Worm (Caenorhabditis elegans): Measurements from ENCODE around the gene mig-21.

mig-21 gene

ce11 chrIII:5838159-5839046, 39.8 kb downstream of the mig-21 start:
- TF ChIP-seq elt-1 (tag; optimal IDR thresholded peaks at IDR 0.05) (peak; percentile 96), zag-1 (tag; optimal IDR thresholded peaks at IDR 0.05) (no peak), mdl-1 (tag; optimal IDR thresholded peaks at IDR 0.05) (peak; percentile 60 to 72), ZK546.5 (tag; optimal IDR thresholded peaks at IDR 0.05) (no peak), nhr-129 (tag; optimal IDR thresholded peaks at IDR 0.05) (peak; percentile 62), nhr-237 (tag; optimal IDR thresholded peaks at IDR 0.05) (no peak), crh-2 (tag; optimal IDR thresholded peaks at IDR 0.05) (peak; percentile 92), nhr-77 (tag; optimal IDR thresholded peaks at IDR 0.05) (no peak), ceh-16 (tag; optimal IDR thresholded peaks at IDR 0.05) (peak; percentile 9), ztf-4 (tag; optimal IDR thresholded peaks at IDR 0.05) (peak; percentile 24), peb-1 (tag; optimal IDR thresholded peaks at IDR 0.05) (no peak), sma-9 (GFP tag; optimal IDR thresholded peaks at IDR 0.05) (peak; percentile 89), sma-9 (tag; optimal IDR thresholded peaks at IDR 0.05) (no peak), blmp-1 (tag; optimal IDR thresholded peaks at IDR 0.05; ENCODE audit: insufficient read depth) (peak; percentile 36), lin-39 (tag; optimal IDR thresholded peaks at IDR 0.05) (no peak), egl-27 (tag; optimal IDR thresholded peaks at IDR 0.05) (peak; percentile 72), nhr-21 (tag; optimal IDR thresholded peaks at IDR 0.05) (peak; percentile 73), lsy-2 (tag; optimal IDR thresholded peaks at IDR 0.05) (peak in 1 of 2 experiments; percentile 58), mab-5 (tag; optimal IDR thresholded peaks at IDR 0.05) (no peak), unc-62 (GFP tag; optimal IDR thresholded peaks at IDR 0.05) (no peak), ama-1 (optimal IDR thresholded peaks at IDR 0.05) (peak; percentile 73), gmeb-1 (tag; optimal IDR thresholded peaks at IDR 0.05) (peak; percentile 53), ceh-82 (tag; optimal IDR thresholded peaks at IDR 0.05) (no peak), fos-1 (tag; optimal IDR thresholded peaks at IDR 0.05) (peak; percentile 95), snpc-4 (tag; optimal IDR thresholded peaks at IDR 0.05) (no peak), nhr-12 (tag; optimal IDR thresholded peaks at IDR 0.05) (no peak), C34F6.9 (tag; optimal IDR thresholded peaks at IDR 0.05) (no peak), nhr-25 (tag; optimal IDR thresholded peaks at IDR 0.05) (peak; percentile 54), F13H6.1 (tag; optimal IDR thresholded peaks at IDR 0.05) (peak; percentile 69), sma-3 (GFP tag; optimal IDR thresholded peaks at IDR 0.05) (peak; percentile 71)

- TF ChIP-seq crh-2 (tag; optimal IDR thresholded peaks at IDR 0.05): no peak
- TF ChIP-seq sma-3 (GFP tag; optimal IDR thresholded peaks at IDR 0.05): no peak
- TF ChIP-seq alr-1 (tag; optimal IDR thresholded peaks at IDR 0.05): no peak
- TF ChIP-seq unc-39 (tag; optimal IDR thresholded peaks at IDR 0.05): no peak
- TF ChIP-seq C34F6.9 (tag; optimal IDR thresholded peaks at IDR 0.05): peak; percentile 18
- peak; percentile 23 for TF ChIP-seq egl-27 (tag; optimal IDR thresholded peaks at IDR 0.05)
- TF ChIP-seq nhr-10 (tag; optimal IDR thresholded peaks at IDR 0.05): no peak
- no peak for TF ChIP-seq ztf-11 (tag; optimal IDR thresholded peaks at IDR 0.05)
- no peak for TF ChIP-seq fos-1 (tag; optimal IDR thresholded peaks at IDR 0.05)
- no peak for TF ChIP-seq lin-11 (tag; optimal IDR thresholded peaks at IDR 0.05)
- TF ChIP-seq nhr-11 (tag; optimal IDR thresholded peaks at IDR 0.05): no peak
- TF ChIP-seq ama-1 (optimal IDR thresholded peaks at IDR 0.05): peak; percentile 14
- no peak for TF ChIP-seq F13H6.1 (tag; optimal IDR thresholded peaks at IDR 0.05)
- TF ChIP-seq nhr-23 (tag; optimal IDR thresholded peaks at IDR 0.05): no peak
- no peak for TF ChIP-seq dmd-4 (tag; optimal IDR thresholded peaks at IDR 0.05)
- TF ChIP-seq unc-62 (GFP tag; optimal IDR thresholded peaks at IDR 0.05): no peak
- TF ChIP-seq mbf-1 (tag; optimal IDR thresholded peaks at IDR 0.05): no peak
- no peak for TF ChIP-seq skn-1 (tag; optimal IDR thresholded peaks at IDR 0.05)
- no peak for TF ChIP-seq ZK546.5 (tag; optimal IDR thresholded peaks at IDR 0.05)
- TF ChIP-seq gmeb-1 (tag; optimal IDR thresholded peaks at IDR 0.05): peak; percentile 35
- peak; percentile 17 for TF ChIP-seq sma-9 (GFP tag; optimal IDR thresholded peaks at IDR 0.05)
- TF ChIP-seq sma-9 (tag; optimal IDR thresholded peaks at IDR 0.05): no peak
- TF ChIP-seq Y55F3AM.14 (GFP tag; optimal IDR thresholded peaks at IDR 0.05): no peak
- no peak for TF ChIP-seq aly-2 (tag; optimal IDR thresholded peaks at IDR 0.05)
- no peak for TF ChIP-seq mab-5 (tag; optimal IDR thresholded peaks at IDR 0.05)
- TF ChIP-seq ztf-4 (tag; optimal IDR thresholded peaks at IDR 0.05): no peak
- no peak for TF ChIP-seq peb-1 (tag; optimal IDR thresholded peaks at IDR 0.05)
- TF ChIP-seq zag-1 (tag; optimal IDR thresholded peaks at IDR 0.05): no peak
- TF ChIP-seq elt-3 (tag; optimal IDR thresholded peaks at IDR 0.05): no peak
- TF ChIP-seq mdl-1 (tag; optimal IDR thresholded peaks at IDR 0.05): no peak
- TF ChIP-seq snpc-4 (tag; optimal IDR thresholded peaks at IDR 0.05): no peak
- TF ChIP-seq ceh-16 (tag; optimal IDR thresholded peaks at IDR 0.05): no peak
- no peak for TF ChIP-seq elt-1 (tag; optimal IDR thresholded peaks at IDR 0.05)
- TF ChIP-seq nhr-25 (tag; optimal IDR thresholded peaks at IDR 0.05): peak; percentile 2
- TF ChIP-seq nhr-12 (tag; optimal IDR thresholded peaks at IDR 0.05): no peak
- TF ChIP-seq sem-4 (tag; optimal IDR thresholded peaks at IDR 0.05): no peak
- no peak for TF ChIP-seq ceh-82 (tag; optimal IDR thresholded peaks at IDR 0.05)
- TF ChIP-seq nhr-21 (tag; optimal IDR thresholded peaks at IDR 0.05): no peak
- TF ChIP-seq blmp-1 (tag; optimal IDR thresholded peaks at IDR 0.05; ENCODE audit: insufficient read depth): peak; percentile 3
- no peak for TF ChIP-seq R02D3.7 (tag; optimal IDR thresholded peaks at IDR 0.05)
These were observed 41.4 kb downstream of the mig-21 start, which contains the start of gene W04D12.1 for ce11 chrIII:5836816-5837215. Gene W04D12.1 (plus strand): TSS chrIII:5836926.
